Worm (Caenorhabditis elegans) whole organism, early embryonic: ENCODE data around the gene C45B2.8.

Experiments used
- B0310.2 ChIP-seq: sonication (generic microtip); optimal IDR thresholded peaks from 2 replicates; lab custom pipeline; 2016; ENCODE audit warnings: mild to moderate bottlenecking, missing genetic modification characterization, missing compliant biosample characterization
- F13C5.2 ChIP-seq: sonication (generic microtip); optimal IDR thresholded peaks from 2 replicates; lab custom pipeline; 2017; ENCODE audit warnings: mild to moderate bottlenecking, missing genetic modification characterization, inconsistent platforms, missing compliant biosample characterization
- aly-1 ChIP-seq: sonication (generic microtip); optimal IDR thresholded peaks from 2 replicates; lab custom pipeline; 2016; ENCODE audit warnings: missing genetic modification characterization, missing compliant biosample characterization
- ama-1 ChIP-seq: fragments of 150-350 bp; optimal IDR thresholded peaks from 2 replicates; lab custom pipeline; 2014
- ceh-13 ChIP-seq: fragments of 200-800 bp; sonication (Bioruptor generic); optimal IDR thresholded peaks from 2 replicates; lab custom pipeline; 2018; ENCODE audit warnings: mild to moderate bottlenecking, missing genetic modification characterization, missing compliant biosample characterization
- ceh-36 ChIP-seq: sonication (generic microtip); optimal IDR thresholded peaks from 2 replicates; lab custom pipeline; 2016; ENCODE audit warnings: missing genetic modification characterization, inconsistent platforms, missing compliant biosample characterization
- ets-7 ChIP-seq: sonication (generic microtip); optimal IDR thresholded peaks from 2 replicates; lab custom pipeline; 2016; ENCODE audit warnings: missing genotype, missing genetic modification characterization, missing compliant biosample characterization
- flt-1 ChIP-seq: fragments of 200-800 bp; sonication (Bioruptor generic); IDR thresholded peaks from 2 replicates; pipeline ENCODE4 v1.3.6; 2022; ENCODE audit warnings: missing genetic modification characterization, missing compliant biosample characterization
- hmbx-1 ChIP-seq: sonication (generic microtip); optimal IDR thresholded peaks from 2 replicates; lab custom pipeline; 2016; ENCODE audit warnings: mild to moderate bottlenecking, missing genetic modification characterization, missing compliant biosample characterization
- hmg-4 ChIP-seq: fragments of 200-800 bp; sonication (Bioruptor generic); optimal IDR thresholded peaks from 2 replicates; lab custom pipeline; 2018; ENCODE audit warnings: mild to moderate bottlenecking, missing genetic modification characterization, missing compliant biosample characterization
- hnd-1 ChIP-seq: sonication (generic microtip); optimal IDR thresholded peaks from 2 replicates; lab custom pipeline; 2016; ENCODE audit warnings: missing genetic modification characterization, missing compliant biosample characterization
- pes-1 ChIP-seq: fragments of 200-800 bp; sonication (Bioruptor generic); IDR thresholded peaks from 2 replicates; pipeline ENCODE4 v1.3.6; 2022; ENCODE audit warnings: missing genetic modification reagents, missing genetic modification characterization, missing compliant biosample characterization
- scrt-1 ChIP-seq: fragments of 200-800 bp; sonication (Bioruptor generic); IDR thresholded peaks from 2 replicates; pipeline ENCODE4 v1.3.6; 2022; ENCODE audit warnings: missing genetic modification characterization, missing compliant biosample characterization
- sea-1 ChIP-seq: fragments of 200-800 bp; sonication (Bioruptor generic); conservative IDR thresholded peaks from 2 replicates; pipeline ENCODE4 v1.3.6; 2022; ENCODE audit warnings: missing genetic modification characterization, missing compliant biosample characterization
- tbx-11 ChIP-seq: fragments of 200-800 bp; sonication (Bioruptor generic); IDR thresholded peaks from 2 replicates; pipeline ENCODE4 v1.3.6; 2022; ENCODE audit warnings: missing genetic modification characterization, missing compliant biosample characterization
- tbx-37 ChIP-seq: fragments of 200-800 bp; sonication (Bioruptor generic); conservative IDR thresholded peaks from 2 replicates; pipeline ENCODE4 v1.3.6; 2022; ENCODE audit warnings: missing genetic modification reagents, missing genetic modification characterization, missing compliant biosample characterization
- tra-4 ChIP-seq: sonication (generic microtip); optimal IDR thresholded peaks from 2 replicates; lab custom pipeline; 2017; ENCODE audit warnings: missing genetic modification characterization, missing compliant biosample characterization

Gene C45B2.8

DNA sequence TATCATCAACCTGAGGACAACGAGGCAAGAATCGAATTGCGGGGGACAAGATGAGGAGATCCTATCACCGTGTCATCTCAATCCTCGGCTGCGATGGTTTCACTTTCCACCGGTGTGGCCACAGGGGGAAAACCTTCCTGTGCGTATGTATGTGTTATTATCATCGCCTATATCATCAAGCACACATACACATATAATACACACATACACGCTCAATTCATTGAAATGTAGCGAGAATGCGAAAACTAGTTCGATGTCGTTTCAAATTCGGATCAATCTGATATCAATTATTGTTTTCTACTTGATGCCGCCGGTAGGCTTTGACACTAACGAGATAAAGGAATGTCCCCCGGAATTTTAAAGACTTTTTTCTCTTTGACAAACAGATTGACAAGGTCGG, 36.9 kb upstream of the C45B2.8 start:
- TF ChIP-seq aly-1 (tag; lab: Kevin White, UChicago) (no peak), F13C5.2 (tag; lab: Kevin White, UChicago) (no peak), flt-1 (GFP tag; lab: Robert Waterston, UW) (no peak), hmg-4 (GFP tag; lab: Kevin White, UChicago) (no peak), pes-1 (no peak), B0310.2 (tag; lab: Kevin White, UChicago) (no peak), ceh-13 (GFP tag; lab: Kevin White, UChicago) (no peak), hnd-1 (tag; lab: Kevin White, UChicago) (no peak)

DNA sequence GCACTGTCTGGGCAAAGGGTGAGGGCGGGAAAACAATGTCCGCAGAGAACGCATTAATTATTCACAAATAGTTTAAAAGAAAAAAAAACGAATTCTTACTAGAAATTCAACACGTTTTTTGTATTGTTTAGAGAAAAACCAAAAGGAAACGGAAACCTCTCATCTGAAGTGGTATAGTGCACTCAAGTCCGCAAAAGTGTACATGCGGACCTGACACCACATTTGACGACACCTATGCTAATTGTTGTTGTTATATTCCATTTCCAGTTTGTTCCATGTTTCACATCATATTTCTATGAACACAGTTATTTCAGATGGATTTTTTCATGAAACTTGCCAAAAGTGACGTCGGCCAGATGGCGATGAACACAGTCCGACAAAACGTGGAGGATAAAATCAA, 35.0 kb upstream of the C45B2.8 start, which contains the start of gene C45B2.6:
C45B2.6 (plus strand) TSS at position 136 of the 400 bp plus-strand sequence.
- no peak for TF ChIP-seq pes-1

DNA sequence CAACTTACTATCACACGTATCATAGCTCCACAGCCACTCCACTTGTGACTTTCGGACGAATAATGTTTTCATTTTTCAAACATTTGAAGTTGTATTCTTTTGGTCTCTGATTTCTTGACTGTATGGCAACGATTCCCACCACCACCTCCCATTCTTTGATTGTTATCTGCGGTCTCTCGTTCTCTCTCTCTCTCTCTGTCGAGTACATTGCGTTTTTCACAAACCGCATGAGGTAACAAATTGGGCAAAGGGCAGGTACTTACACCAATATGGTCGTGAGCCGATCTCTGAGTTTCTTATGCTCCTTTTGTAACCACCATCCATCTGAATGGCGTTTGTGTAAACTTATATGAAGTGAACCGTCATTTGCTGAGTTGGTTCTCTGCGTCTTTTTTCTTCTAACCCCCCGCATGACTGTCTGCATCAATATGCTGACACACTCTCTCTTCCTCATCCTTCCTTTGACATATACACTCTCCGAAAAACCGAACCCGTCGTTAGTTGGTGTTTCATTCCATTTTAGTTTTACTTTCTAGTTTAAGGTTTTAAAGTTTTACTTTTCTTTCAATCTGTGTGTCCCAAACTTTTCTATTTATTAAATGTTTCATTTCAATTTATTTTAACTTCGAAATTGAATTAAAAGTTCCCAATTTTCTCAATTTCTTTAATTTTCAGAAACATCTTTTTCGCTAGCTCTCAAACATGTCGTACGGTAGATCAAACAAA, 30.0 kb upstream of the C45B2.8 start, which contains the start of gene gln-1:
gln-1 (plus strand) TSS at position 676 of the 726 bp plus-strand sequence.
- no peak for TF ChIP-seq tbx-11 (GFP tag; lab: Robert Waterston, UW)
- TF ChIP-seq ceh-36 (tag; lab: Kevin White, UChicago), result no peak
- no peak for TF ChIP-seq aly-1 (tag; lab: Kevin White, UChicago)
- TF ChIP-seq pes-1, result no peak
- no peak for TF ChIP-seq hnd-1 (tag; lab: Kevin White, UChicago)
- no peak for TF ChIP-seq tbx-37 (GFP tag; lab: Robert Waterston, UW)
- TF ChIP-seq scrt-1 (GFP tag; lab: Robert Waterston, UW), result no peak
- no peak for TF ChIP-seq sea-1
- TF ChIP-seq ets-7 (tag; lab: Kevin White, UChicago), result no peak
- TF ChIP-seq flt-1 (GFP tag; lab: Robert Waterston, UW), result no peak
- TF ChIP-seq ceh-13 (GFP tag; lab: Kevin White, UChicago), result no peak

DNA sequence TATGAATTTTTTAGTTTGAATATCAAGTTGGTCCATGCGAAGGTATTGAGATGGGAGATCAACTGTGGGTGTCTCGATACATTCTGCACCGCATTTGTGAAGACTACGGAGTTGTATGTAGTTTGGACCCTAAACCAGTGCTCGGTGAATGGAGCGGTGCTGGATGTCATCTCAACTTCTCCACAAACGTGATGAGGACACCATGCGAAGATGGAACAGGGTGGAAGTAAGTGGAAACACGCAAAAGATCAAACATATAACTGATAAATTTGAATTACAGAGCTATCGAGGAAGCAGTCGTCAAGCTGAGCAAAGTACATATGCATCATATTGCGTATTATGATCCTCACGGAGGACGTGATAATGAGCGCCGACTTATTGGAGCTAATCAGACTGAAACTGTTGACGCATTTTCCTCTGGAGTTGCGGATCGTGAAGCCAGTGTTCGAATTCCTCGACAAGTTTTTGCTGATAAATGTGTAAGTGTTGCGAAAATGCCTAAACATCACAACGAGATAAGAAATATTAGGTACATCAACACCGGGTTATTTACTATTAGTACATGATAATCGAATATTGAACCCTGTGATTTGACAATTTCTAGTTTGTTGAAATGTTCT, 28.5 kb upstream of the C45B2.8 start:
- TF ChIP-seq scrt-1 (GFP tag; lab: Robert Waterston, UW) (no peak), hmg-4 (GFP tag; lab: Kevin White, UChicago) (no peak), tbx-11 (GFP tag; lab: Robert Waterston, UW) (no peak), aly-1 (tag; lab: Kevin White, UChicago) (no peak), hmbx-1 (tag; lab: Kevin White, UChicago) (no peak), ama-1 (lab: Kevin White, UChicago) (no peak), flt-1 (GFP tag; lab: Robert Waterston, UW) (no peak), tbx-37 (GFP tag; lab: Robert Waterston, UW) (no peak), sea-1 (no peak), ceh-13 (GFP tag; lab: Kevin White, UChicago) (no peak), ets-7 (tag; lab: Kevin White, UChicago) (no peak), F13C5.2 (tag; lab: Kevin White, UChicago) (no peak), hnd-1 (tag; lab: Kevin White, UChicago) (no peak), pes-1 (no peak), B0310.2 (tag; lab: Kevin White, UChicago) (no peak), tra-4 (tag; lab: Kevin White, UChicago) (no peak), ceh-36 (tag; lab: Kevin White, UChicago) (no peak)

DNA sequence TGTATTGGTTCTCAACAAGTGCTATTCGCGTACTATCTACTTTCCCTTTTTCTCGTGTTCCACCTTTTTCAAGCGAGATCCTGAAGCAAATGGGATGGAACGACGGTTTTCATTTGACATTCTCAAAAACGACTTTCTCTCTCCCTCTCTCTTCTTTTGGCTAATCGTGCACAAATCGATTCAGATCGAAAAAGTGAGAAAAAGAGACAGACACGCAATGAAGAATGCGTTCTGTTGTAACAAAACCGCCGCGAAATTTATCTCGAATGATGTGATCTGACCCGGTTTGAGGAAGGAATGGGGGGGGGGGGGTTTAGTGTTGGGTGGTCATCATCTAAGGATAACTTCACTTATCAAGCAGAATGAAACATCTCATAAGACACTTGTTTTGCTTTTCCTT, 23.4 kb upstream of the C45B2.8 start:
- TF ChIP-seq hmbx-1 (tag; lab: Kevin White, UChicago) (no peak), aly-1 (tag; lab: Kevin White, UChicago) (no peak), pes-1 (no peak), ceh-36 (tag; lab: Kevin White, UChicago) (no peak), ceh-13 (GFP tag; lab: Kevin White, UChicago) (no peak), scrt-1 (GFP tag; lab: Robert Waterston, UW) (no peak), ama-1 (lab: Kevin White, UChicago) (no peak), ets-7 (tag; lab: Kevin White, UChicago) (no peak)

DNA sequence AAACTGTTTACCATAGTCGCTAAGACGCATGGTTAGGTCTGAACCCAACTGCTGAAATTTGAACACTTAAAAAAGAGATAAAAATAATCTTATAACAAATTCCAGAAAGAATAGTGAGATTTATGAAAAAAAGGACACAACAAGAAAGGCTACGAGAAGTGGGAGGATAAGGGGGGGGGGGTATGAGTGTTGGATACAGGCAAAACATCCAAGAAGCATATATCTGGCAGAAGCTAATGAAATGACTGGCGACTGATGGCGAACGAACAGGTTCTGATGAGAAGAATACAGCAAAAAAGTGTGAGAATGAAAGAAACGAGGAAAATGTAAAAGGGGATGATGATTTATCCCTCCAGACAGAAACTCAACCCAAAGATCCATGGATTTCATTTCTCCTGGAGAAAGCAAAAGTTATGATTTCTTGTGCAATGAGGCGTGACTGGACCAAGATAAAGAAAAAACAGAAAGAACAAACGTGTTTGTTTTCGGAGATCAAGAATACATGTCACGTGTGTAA, 21.8 kb upstream of the C45B2.8 start, which contains the start of gene ptr-4:
ptr-4 (minus strand) TSS at position 51 of the 517 bp plus-strand sequence.
- TF ChIP-seq B0310.2 (tag; lab: Kevin White, UChicago) (no peak), pes-1 (no peak), tbx-11 (GFP tag; lab: Robert Waterston, UW) (no peak), aly-1 (tag; lab: Kevin White, UChicago) (no peak), ets-7 (tag; lab: Kevin White, UChicago) (no peak), tra-4 (tag; lab: Kevin White, UChicago) (no peak), hnd-1 (tag; lab: Kevin White, UChicago) (no peak), scrt-1 (GFP tag; lab: Robert Waterston, UW) (no peak)

DNA sequence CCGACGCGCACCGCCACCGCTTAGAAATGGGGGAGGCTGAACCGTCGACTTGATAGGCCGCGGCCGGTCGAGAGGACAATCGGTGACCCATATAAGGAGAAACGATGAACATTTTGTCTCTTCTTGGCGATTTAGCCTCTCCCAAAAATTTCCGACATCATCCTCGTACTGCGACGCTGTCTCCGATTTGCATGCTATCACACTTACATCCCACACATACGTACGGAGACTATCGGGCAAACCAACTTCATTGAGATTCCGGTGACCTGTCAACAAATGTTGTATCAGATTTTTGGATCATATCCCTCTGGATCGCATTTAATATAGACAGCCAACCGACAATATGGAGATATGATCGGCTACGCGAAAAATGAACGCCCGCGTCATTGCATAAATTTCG, 21.2 kb upstream of the C45B2.8 start:
- TF ChIP-seq tbx-37 (GFP tag; lab: Robert Waterston, UW) (no peak), F13C5.2 (tag; lab: Kevin White, UChicago) (no peak), ets-7 (tag; lab: Kevin White, UChicago) (no peak), ama-1 (lab: Kevin White, UChicago) (no peak), tbx-11 (GFP tag; lab: Robert Waterston, UW) (no peak), tra-4 (tag; lab: Kevin White, UChicago) (no peak), aly-1 (tag; lab: Kevin White, UChicago) (no peak), B0310.2 (tag; lab: Kevin White, UChicago) (no peak), hmbx-1 (tag; lab: Kevin White, UChicago) (no peak), sea-1 (no peak), hmg-4 (GFP tag; lab: Kevin White, UChicago) (no peak), ceh-36 (tag; lab: Kevin White, UChicago) (no peak), scrt-1 (GFP tag; lab: Robert Waterston, UW) (no peak), hnd-1 (tag; lab: Kevin White, UChicago) (no peak), flt-1 (GFP tag; lab: Robert Waterston, UW) (no peak), pes-1 (no peak), ceh-13 (GFP tag; lab: Kevin White, UChicago) (no peak)
